Worm (Caenorhabditis elegans) whole organism, L4/young adult: ENCODE results near the gene erp-44.3.

Experiments
- W03F9.2 ChIP-seq: fragments of 150-350 bp; optimal IDR thresholded peaks from 2 replicates; lab custom pipeline; 2014; ENCODE audit warnings: missing biosample characterization, missing genetic modification characterization
- dao-5 ChIP-seq: sonication (generic microtip); optimal IDR thresholded peaks from 2 replicates; lab custom pipeline; 2016; ENCODE audit warnings: missing genotype, missing genetic modification characterization, moderate library complexity, missing compliant biosample characterization
- him-1 ChIP-seq: sonication (generic microtip); optimal IDR thresholded peaks from 2 replicates; lab custom pipeline; 2016; ENCODE audit warnings: missing genotype, missing genetic modification reagents, missing genetic modification characterization, missing compliant biosample characterization

DNA sequence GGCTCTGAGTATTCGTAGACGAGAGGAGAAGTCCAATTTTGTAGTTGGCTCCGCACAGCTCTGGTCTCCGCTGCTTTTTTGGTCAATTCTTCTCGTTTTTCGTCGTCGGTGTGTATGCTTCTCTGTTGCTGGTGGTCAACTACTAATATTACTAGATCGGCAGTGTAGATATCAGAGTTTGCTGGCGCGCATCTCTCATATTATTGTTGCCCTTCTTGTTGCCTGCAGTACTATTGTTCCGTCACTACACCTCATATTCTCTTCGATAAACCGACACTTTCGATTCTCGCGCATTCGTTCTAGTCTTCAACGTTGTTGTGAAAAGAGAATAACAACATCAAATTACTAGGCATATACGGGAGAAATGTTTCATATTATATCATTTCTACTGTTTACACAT is 42.3 kb upstream of the erp-44.3 start:
- TF ChIP-seq dao-5 (tag; lab: Kevin White, UChicago) = no peak
- TF ChIP-seq him-1 (tag; lab: Kevin White, UChicago) = no peak
- TF ChIP-seq W03F9.2 (tag; lab: Kevin White, UChicago) = no peak
